Worm (Caenorhabditis elegans) whole organism, young adult: ENCODE data around the gene tost-1.

Source experiments
- K11D2.4 ChIP-seq: fragments of 200-800 bp; sonication (Bioruptor generic); IDR thresholded peaks from 2 replicates; pipeline ENCODE4 v1.3.6; 2022; ENCODE audit warnings: missing genetic modification reagents, missing genetic modification characterization, missing compliant biosample characterization
- akir-1 ChIP-seq: fragments of 200-800 bp; sonication (Bioruptor generic); optimal IDR thresholded peaks from 2 replicates; lab custom pipeline; 2018; ENCODE audit warnings: mild to moderate bottlenecking, missing genetic modification characterization, moderate library complexity, missing compliant biosample characterization
- ama-1 ChIP-seq, 3 experiments: fragments of 150-350 bp in 1 of 3; sonication (generic microtip) in 2 of 3; optimal IDR thresholded peaks; 2 replicates each; lab custom pipeline; 2014 to 2018; ENCODE audit warnings: missing biosample characterization in 2 of 3, missing genetic modification characterization in 2 of 3, missing genetic modification reagents in 2 of 3
- aptf-3 ChIP-seq: fragments of 200-800 bp; sonication (Bioruptor generic); IDR thresholded peaks from 2 replicates; pipeline ENCODE4 v1.3.6; 2022; ENCODE audit warnings: missing genetic modification characterization, missing compliant biosample characterization
- bed-1 ChIP-seq: fragments of 200-800 bp; sonication (Bioruptor generic); IDR thresholded peaks from 2 replicates; pipeline ENCODE4 v1.3.6; 2022; ENCODE audit warnings: missing genetic modification reagents, missing genetic modification characterization, missing compliant biosample characterization
- dpl-1 ChIP-seq: fragments of 150-350 bp; optimal IDR thresholded peaks from 2 replicates; lab custom pipeline; 2014; ENCODE audit warnings: missing biosample characterization, missing genetic modification reagents, missing genetic modification characterization
- gei-17 ChIP-seq: fragments of 200-800 bp; sonication (Bioruptor generic); optimal IDR thresholded peaks from 2 replicates; lab custom pipeline; 2018; ENCODE audit warnings: mild to moderate bottlenecking, missing genetic modification characterization, missing compliant biosample characterization
- hsf-1 ChIP-seq: fragments of 200-800 bp; sonication (Bioruptor generic); IDR thresholded peaks from 2 replicates; pipeline ENCODE4 v1.3.6; 2022; ENCODE audit warnings: missing genetic modification reagents, missing genetic modification characterization, missing compliant biosample characterization
- unc-130 ChIP-seq: sonication (generic microtip); optimal IDR thresholded peaks from 2 replicates; lab custom pipeline; 2016; ENCODE audit warnings: missing genetic modification reagents, missing genetic modification characterization, missing compliant biosample characterization
- unc-62 ChIP-seq: fragments of 150-350 bp; optimal IDR thresholded peaks from 2 replicates; lab custom pipeline; 2014; ENCODE audit warnings: missing biosample characterization, missing genetic modification reagents, missing genetic modification characterization

- TF ChIP-seq hsf-1 (GFP tag; lab: Robert Waterston, UW), result no peak
- TF ChIP-seq akir-1 (GFP tag; lab: Kevin White, UChicago), result no peak
- no peak for TF ChIP-seq dpl-1
- no peak for TF ChIP-seq unc-62
- TF ChIP-seq aptf-3 (GFP tag; lab: Robert Waterston, UW), result no peak
- TF ChIP-seq unc-130 (GFP tag; lab: Kevin White, UChicago), result no peak
- TF ChIP-seq bed-1 (GFP tag; lab: Robert Waterston, UW), result no peak
- TF ChIP-seq ama-1 (optimal IDR thresholded peaks at IDR 0.05; lab: Kevin White, UChicago), result no peak
- no peak for TF ChIP-seq ama-1 (GFP tag; optimal IDR thresholded peaks at IDR 0.05; lab: Kevin White, UChicago)
- TF ChIP-seq K11D2.4, result no peak
- no peak for TF ChIP-seq gei-17 (GFP tag; lab: Kevin White, UChicago)
Measured at ce11 chrIII:4924134-4924533, 46.0 kb upstream of the tost-1 start.
